Worm (Caenorhabditis elegans) whole organism, early embryonic: ENCODE data around the gene mig-21.

Experiments
- B0310.2 ChIP-seq: sonication (generic microtip); optimal IDR thresholded peaks from 2 replicates; lab custom pipeline; 2016; ENCODE audit warnings: mild to moderate bottlenecking, missing genetic modification characterization, missing compliant biosample characterization
- F13C5.2 ChIP-seq: sonication (generic microtip); optimal IDR thresholded peaks from 2 replicates; lab custom pipeline; 2017; ENCODE audit warnings: mild to moderate bottlenecking, missing genetic modification characterization, inconsistent platforms, missing compliant biosample characterization
- aly-1 ChIP-seq: sonication (generic microtip); optimal IDR thresholded peaks from 2 replicates; lab custom pipeline; 2016; ENCODE audit warnings: missing genetic modification characterization, missing compliant biosample characterization
- ama-1 ChIP-seq: fragments of 150-350 bp; optimal IDR thresholded peaks from 2 replicates; lab custom pipeline; 2014
- ceh-13 ChIP-seq: fragments of 200-800 bp; sonication (Bioruptor generic); optimal IDR thresholded peaks from 2 replicates; lab custom pipeline; 2018; ENCODE audit warnings: mild to moderate bottlenecking, missing genetic modification characterization, missing compliant biosample characterization
- ets-7 ChIP-seq: sonication (generic microtip); optimal IDR thresholded peaks from 2 replicates; lab custom pipeline; 2016; ENCODE audit warnings: missing genotype, missing genetic modification characterization, missing compliant biosample characterization
- hmbx-1 ChIP-seq: sonication (generic microtip); optimal IDR thresholded peaks from 2 replicates; lab custom pipeline; 2016; ENCODE audit warnings: mild to moderate bottlenecking, missing genetic modification characterization, missing compliant biosample characterization
- hmg-4 ChIP-seq: fragments of 200-800 bp; sonication (Bioruptor generic); optimal IDR thresholded peaks from 2 replicates; lab custom pipeline; 2018; ENCODE audit warnings: mild to moderate bottlenecking, missing genetic modification characterization, missing compliant biosample characterization
- scrt-1 ChIP-seq: fragments of 200-800 bp; sonication (Bioruptor generic); IDR thresholded peaks from 2 replicates; pipeline ENCODE4 v1.3.6; 2022; ENCODE audit warnings: missing genetic modification characterization, missing compliant biosample characterization
- tbx-11 ChIP-seq: fragments of 200-800 bp; sonication (Bioruptor generic); IDR thresholded peaks from 2 replicates; pipeline ENCODE4 v1.3.6; 2022; ENCODE audit warnings: missing genetic modification characterization, missing compliant biosample characterization
- tbx-37 ChIP-seq: fragments of 200-800 bp; sonication (Bioruptor generic); conservative IDR thresholded peaks from 2 replicates; pipeline ENCODE4 v1.3.6; 2022; ENCODE audit warnings: missing genetic modification reagents, missing genetic modification characterization, missing compliant biosample characterization
- tra-4 ChIP-seq: sonication (generic microtip); optimal IDR thresholded peaks from 2 replicates; lab custom pipeline; 2017; ENCODE audit warnings: missing genetic modification characterization, missing compliant biosample characterization

ce11 chrIII:5878215-5878614 is at the start of gene mig-21, which contains the start of gene F01F1.2:
- TF ChIP-seq ama-1 (lab: Kevin White, UChicago) (no peak), tbx-37 (GFP tag; lab: Robert Waterston, UW) (no peak), scrt-1 (GFP tag; lab: Robert Waterston, UW) (no peak), B0310.2 (tag; lab: Kevin White, UChicago) (no peak), tbx-11 (GFP tag; lab: Robert Waterston, UW) (no peak), hmg-4 (GFP tag; lab: Kevin White, UChicago) (no peak), ceh-13 (GFP tag; lab: Kevin White, UChicago) (no peak), ets-7 (no peak), F13C5.2 (tag; lab: Kevin White, UChicago) (no peak), hmbx-1 (tag; lab: Kevin White, UChicago) (no peak), aly-1 (tag; lab: Kevin White, UChicago) (no peak), tra-4 (no peak)
